Worm (Caenorhabditis elegans) whole organism, mixed stage, embryonic: Measurements from ENCODE around the gene C33E10.1.

ENCODE experiments used
- elt-3 ChIP-seq: fragments of 150-350 bp; optimal IDR thresholded peaks from 2 replicates; lab custom pipeline; 2014; ENCODE audit warnings: missing biosample characterization, missing genetic modification characterization
- ham-2 ChIP-seq: fragments of 200-800 bp; sonication (Bioruptor generic); optimal IDR thresholded peaks from 2 replicates; lab custom pipeline; 2018; ENCODE audit warnings: mild to moderate bottlenecking, missing genetic modification characterization, missing compliant biosample characterization
- lin-13 ChIP-seq: fragments of 150-350 bp; optimal IDR thresholded peaks from 2 replicates; lab custom pipeline; 2014; ENCODE audit warnings: missing biosample characterization, missing genetic modification characterization
- lsy-2 ChIP-seq: fragments of 150-350 bp; optimal IDR thresholded peaks from 2 replicates; lab custom pipeline; 2014; ENCODE audit warnings: missing biosample characterization, missing genetic modification characterization
- mls-2 ChIP-seq: sonication (generic microtip); optimal IDR thresholded peaks from 2 replicates; lab custom pipeline; 2016; ENCODE audit warnings: mild to moderate bottlenecking, missing genetic modification characterization, moderate library complexity, missing compliant biosample characterization
- pha-4 ChIP-seq: fragments of 150-350 bp; optimal IDR thresholded peaks from 2 replicates; lab custom pipeline; 2018; ENCODE audit warnings: missing biosample characterization, missing genetic modification reagents, missing genetic modification characterization
- sptf-1 ChIP-seq: sonication (generic microtip); optimal IDR thresholded peaks from 2 replicates; lab custom pipeline; 2017; ENCODE audit warnings: mild to moderate bottlenecking, missing genetic modification characterization, moderate library complexity, missing compliant biosample characterization
- unc-39 ChIP-seq: fragments of 150-350 bp; optimal IDR thresholded peaks from 2 replicates; lab custom pipeline; 2014; ENCODE audit warnings: missing biosample characterization, missing genetic modification characterization
- unc-62 ChIP-seq: fragments of 150-350 bp; optimal IDR thresholded peaks from 2 replicates; lab custom pipeline; 2014; ENCODE audit warnings: missing biosample characterization, missing genetic modification reagents, missing genetic modification characterization

- TF ChIP-seq elt-3 (tag; lab: Kevin White, UChicago) (no peak), lin-13 (tag; lab: Kevin White, UChicago) (no peak), pha-4 (no peak), unc-39 (tag; lab: Kevin White, UChicago) (no peak), sptf-1 (tag; lab: Kevin White, UChicago) (no peak), unc-62 (GFP tag; lab: Kevin White, UChicago) (no peak), lsy-2 (no peak), ham-2 (GFP tag; lab: Kevin White, UChicago) (no peak), mls-2 (tag; lab: Kevin White, UChicago) (no peak)
Observed at ce11 chrX:17352098-17352497, 47.1 kb downstream of the C33E10.1 start.
